Worm (Caenorhabditis elegans) whole organism, late embryonic: Measurements from ENCODE around the gene ugt-34.

ENCODE experiments used
- F13H6.1 ChIP-seq: sonication (generic microtip); optimal IDR thresholded peaks from 2 replicates; lab custom pipeline; 2016; ENCODE audit warnings: missing genetic modification characterization, missing compliant biosample characterization
- ama-1 ChIP-seq: fragments of 150-350 bp; optimal IDR thresholded peaks from 2 replicates; lab custom pipeline; 2014
- ceh-19 ChIP-seq: fragments of 200-800 bp; sonication (Bioruptor generic); optimal IDR thresholded peaks from 2 replicates; lab custom pipeline; 2018; ENCODE audit warnings: mild to moderate bottlenecking, missing genetic modification characterization, missing compliant biosample characterization
- ceh-22 ChIP-seq: sonication (generic microtip); optimal IDR thresholded peaks from 2 replicates; lab custom pipeline; 2017; ENCODE audit warnings: missing biosample characterization, missing genetic modification characterization
- hlh-30 ChIP-seq: sonication (generic microtip); optimal IDR thresholded peaks from 2 replicates; lab custom pipeline; 2017; ENCODE audit warnings: antibody characterized with exemption, missing genetic modification characterization, missing compliant biosample characterization; ENCODE audit not compliant: insufficient read depth
- lin-11 ChIP-seq: fragments of 200-800 bp; sonication (Bioruptor generic); optimal IDR thresholded peaks from 2 replicates; lab custom pipeline; 2018; ENCODE audit warnings: mild to moderate bottlenecking, missing genetic modification characterization, missing compliant biosample characterization
- npax-4 ChIP-seq: sonication (generic microtip); optimal IDR thresholded peaks from 2 replicates; lab custom pipeline; 2016; ENCODE audit warnings: missing genetic modification characterization, missing compliant biosample characterization
- pha-4 ChIP-seq: fragments of 150-350 bp; optimal IDR thresholded peaks from 2 replicates; lab custom pipeline; 2018; ENCODE audit warnings: missing biosample characterization, missing genetic modification reagents, missing genetic modification characterization
- pqm-1 ChIP-seq: sonication (generic microtip); optimal IDR thresholded peaks from 2 replicates; lab custom pipeline; 2016; ENCODE audit warnings: missing genetic modification characterization, missing compliant biosample characterization
- tbx-2 ChIP-seq: sonication (generic microtip); optimal IDR thresholded peaks from 2 replicates; lab custom pipeline; 2016; ENCODE audit warnings: missing genetic modification characterization, missing compliant biosample characterization

DNA sequence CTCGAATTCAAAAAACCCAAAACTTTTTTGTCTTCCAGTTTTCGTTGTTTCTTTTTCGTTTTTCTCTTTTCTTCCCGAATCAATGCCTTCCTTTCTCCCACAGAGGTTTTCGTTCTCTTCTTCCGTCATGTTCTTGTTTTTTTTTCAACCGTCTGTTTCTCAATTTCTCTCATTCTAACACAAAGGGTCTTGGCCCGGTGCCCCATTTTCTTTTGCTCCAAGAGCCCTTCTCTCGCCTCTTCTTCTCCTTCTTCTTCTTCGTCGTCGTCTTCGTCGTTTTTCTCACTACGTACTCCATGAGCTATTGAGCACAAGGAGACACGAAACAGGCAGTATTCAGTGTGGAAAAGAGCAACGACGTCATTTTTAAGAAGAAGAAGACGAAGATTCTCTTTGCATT, 20.7 kb upstream of the ugt-34 start:
- no peak for TF ChIP-seq F13H6.1 (tag; lab: Kevin White, UChicago)
- no peak for TF ChIP-seq hlh-30 (tag; lab: Kevin White, UChicago)
- no peak for TF ChIP-seq ceh-22 (tag; lab: Kevin White, UChicago)
- TF ChIP-seq npax-4 (tag; lab: Kevin White, UChicago), result no peak
- TF ChIP-seq ama-1 (lab: Kevin White, UChicago), result no peak
- no peak for TF ChIP-seq pha-4
- no peak for TF ChIP-seq pqm-1 (tag; lab: Kevin White, UChicago)
- no peak for TF ChIP-seq lin-11
- no peak for TF ChIP-seq ceh-19 (GFP tag; lab: Kevin White, UChicago)
- TF ChIP-seq tbx-2, result no peak
